Worm (Caenorhabditis elegans): Measurements from ENCODE around the gene H17B01.2.

- TF ChIP-seq ama-1 (optimal IDR thresholded peaks at IDR 0.05) = no peak
- no peak for TF ChIP-seq hlh-30 (tag; optimal IDR thresholded peaks at IDR 0.05; ENCODE audit: insufficient read depth)
- no peak for TF ChIP-seq nhr-10 (tag; optimal IDR thresholded peaks at IDR 0.05)
- no peak for TF ChIP-seq zip-11 (GFP tag; IDR thresholded peaks at IDR 0.05)
- TF ChIP-seq unc-130 (GFP tag; optimal IDR thresholded peaks at IDR 0.05) = no peak
- TF ChIP-seq lin-29 (GFP tag; IDR thresholded peaks at IDR 0.05) = no peak
- no peak for TF ChIP-seq spr-1 (tag; optimal IDR thresholded peaks at IDR 0.05)
Observed at ce11 chrII:1444911-1445310, 25.5 kb upstream of the H17B01.2 start, which contains the start of gene scl-17.

Data from whole organism, L4 larva.